Worm (Caenorhabditis elegans): ENCODE measurements around the gene Y62F5A.12.

Gene Y62F5A.12

ce11 chrII:11569213-11569868 lies 35.1 kb upstream of the Y62F5A.12 start, which contains the start of the genes F54D5.23 and F54D5.4:
Gene F54D5.23, minus strand, starts transcription at chrII:11569287.
Gene F54D5.4, plus strand, starts transcription at chrII:11569818.
- TF ChIP-seq nfya-1 (tag; optimal IDR thresholded peaks at IDR 0.05; ENCODE audit: borderline replicate concordance, insufficient read depth) (no peak), B0035.1 (tag; optimal IDR thresholded peaks at IDR 0.05) (no peak), nhr-80 (tag; optimal IDR thresholded peaks at IDR 0.05) (peak; percentile 57)

- no peak for TF ChIP-seq ceh-58 (GFP tag; IDR thresholded peaks at IDR 0.05)
- TF ChIP-seq C17E4.6 (GFP tag; IDR thresholded peaks at IDR 0.05), result no peak
- TF ChIP-seq unc-130 (GFP tag; optimal IDR thresholded peaks at IDR 0.05), result no peak
- TF ChIP-seq ztf-26 (tag; optimal IDR thresholded peaks at IDR 0.05), result no peak
- TF ChIP-seq zfh-2 (GFP tag; conservative IDR thresholded peaks at IDR 0.05), result no peak
- no peak for TF ChIP-seq Y56A3A.18 (GFP tag; IDR thresholded peaks at IDR 0.05)
- no peak for TF ChIP-seq aptf-2 (GFP tag; conservative IDR thresholded peaks at IDR 0.05)
These were observed 34.4 kb upstream of the Y62F5A.12 start for ce11 chrII:11568670-11569069.

ce11 chrII:11566970-11567711 lies 32.9 kb upstream of the Y62F5A.12 start, which contains the start of gene F54D5.5:
Gene F54D5.5, minus strand, starts transcription at chrII:11567020.
- TF ChIP-seq aptf-2 (GFP tag; conservative IDR thresholded peaks at IDR 0.05) (no peak), zim-3 (tag; optimal IDR thresholded peaks at IDR 0.05) (no peak), hmg-20 (GFP tag; IDR thresholded peaks at IDR 0.05) (no peak), hmg-1.2 (GFP tag; IDR thresholded peaks at IDR 0.05) (peak; percentile 71), zfh-2 (GFP tag; conservative IDR thresholded peaks at IDR 0.05) (peak; percentile 84), efl-1 (GFP tag; optimal IDR thresholded peaks at IDR 0.05) (peak; percentile 23)

ce11 chrII:11564127-11564526 lies 29.8 kb upstream of the Y62F5A.12 start, which contains the start of gene F54D5.15:
Gene F54D5.15, minus strand, starts transcription at chrII:11564227.
- TF ChIP-seq chd-7 (tag; optimal IDR thresholded peaks at IDR 0.05) (no peak), zfh-2 (GFP tag; conservative IDR thresholded peaks at IDR 0.05) (0 out of 2 replicates have a peak, but pooled peaks have one; percentile 22)

- no peak for TF ChIP-seq mxl-1 (tag; optimal IDR thresholded peaks at IDR 0.05)
- 0 out of 2 replicates have a peak, but pooled peaks have one; percentile 13 for TF ChIP-seq zfh-2 (GFP tag; conservative IDR thresholded peaks at IDR 0.05)
These were observed 22.1 kb upstream of the Y62F5A.12 start, which contains the start of gene F54D5.17 for ce11 chrII:11556338-11556737. Gene F54D5.17, plus strand, starts transcription at chrII:11556638.

ce11 chrII:11555634-11556033 lies 21.4 kb upstream of the Y62F5A.12 start, which contains the start of gene F54D5.24:
Gene F54D5.24, plus strand, starts transcription at chrII:11555949.
- TF ChIP-seq xnd-1 (tag; optimal IDR thresholded peaks at IDR 0.05) (no peak), mes-4 (tag; optimal IDR thresholded peaks at IDR 0.05) (no peak), rpc-1 (optimal IDR thresholded peaks at IDR 0.05) (no peak), rpc-1 (tag; optimal IDR thresholded peaks at IDR 0.05) (no peak), lin-40 (tag; optimal IDR thresholded peaks at IDR 0.05) (no peak), F33H1.4 (GFP tag; IDR thresholded peaks at IDR 0.05) (no peak), Y67H2A.10 (GFP tag; conservative IDR thresholded peaks at IDR 0.05) (no peak), rec-8 (tag; optimal IDR thresholded peaks at IDR 0.05) (no peak), snpc-1.1 (tag; optimal IDR thresholded peaks at IDR 0.05; ENCODE audit: insufficient read depth) (no peak), ceh-100 (GFP tag; IDR thresholded peaks at IDR 0.05) (no peak), lsl-1 (GFP tag; optimal IDR thresholded peaks at IDR 0.05) (no peak), aptf-2 (GFP tag; conservative IDR thresholded peaks at IDR 0.05) (no peak), hlh-12 (tag; optimal IDR thresholded peaks at IDR 0.05) (no peak), repo-1 (tag; optimal IDR thresholded peaks at IDR 0.05) (no peak), nhr-179 (tag; optimal IDR thresholded peaks at IDR 0.05) (no peak), attf-5 (GFP tag; optimal IDR thresholded peaks at IDR 0.05) (no peak), aptf-3 (GFP tag; IDR thresholded peaks at IDR 0.05) (no peak), madf-10 (tag; optimal IDR thresholded peaks at IDR 0.05) (no peak)

Data from whole organism, young adult.